Worm (Caenorhabditis elegans) whole organism, L4 larva: ENCODE data around the gene Y43F8C.5.

Experiments
- lin-15B ChIP-seq: fragments of 150-350 bp; sonication (generic microtip); optimal IDR thresholded peaks from 3 replicates; lab custom pipeline; 2014; ENCODE audit warnings: missing biosample characterization, missing genetic modification characterization
- mdl-1 ChIP-seq, 2 experiments: fragments of 150-350 bp in 1 of 2; sonication (generic microtip) in 1 of 2; optimal IDR thresholded peaks; 2 replicates each; lab custom pipeline; 2014 to 2017; ENCODE audit warnings: missing biosample characterization in 2 of 2, missing genetic modification characterization in 2 of 2
- nhr-111 ChIP-seq: fragments of 200-800 bp; sonication (Bioruptor generic); optimal IDR thresholded peaks from 2 replicates; lab custom pipeline; 2018; ENCODE audit warnings: mild to moderate bottlenecking, missing genetic modification characterization, missing compliant biosample characterization
- nhr-41 ChIP-seq: fragments of 200-800 bp; sonication (Bioruptor generic); IDR thresholded peaks from 2 replicates; pipeline ENCODE4 v1.3.6; 2022; ENCODE audit warnings: missing genetic modification reagents, missing genetic modification characterization, missing compliant biosample characterization

- TF ChIP-seq nhr-111 (GFP tag; lab: Kevin White, UChicago) = no peak
- peak; percentile 26 to 86 for TF ChIP-seq mdl-1 (tag; optimal IDR thresholded peaks at IDR 0.05; lab: Kevin White, UChicago)
- TF ChIP-seq nhr-41 = no peak
- TF ChIP-seq lin-15B (tag; lab: Kevin White, UChicago) = no peak
These were observed 10.0 kb downstream of the Y43F8C.5 start, which contains the start of gene Y43F8C.3 for ce11 chrV:19622440-19622914.
